Fruit fly (Drosophila melanogaster) whole organism, embryonic: ENCODE data around the gene CG6149.
A peak's percentile ranks its signal among the peaks of the same experiment; 100 is the strongest.

Source experiments
- CG5180 ChIP-seq: fragments of 200-800 bp; sonication (Bioruptor generic); optimal IDR thresholded peaks from 3 replicates; lab custom pipeline; 2017; ENCODE audit warnings: missing biosample characterization, missing genetic modification characterization, mild to moderate bottlenecking, moderate library complexity, missing genetic modification reagents
- CG6654 ChIP-seq: fragments of 200-800 bp; sonication (Bioruptor generic); optimal IDR thresholded peaks from 2 replicates; lab custom pipeline; 2017; ENCODE audit warnings: missing biosample characterization, mild to moderate bottlenecking, missing genetic modification characterization
- Chrac-16 ChIP-seq: fragments of 200-800 bp; sonication (Bioruptor generic); optimal IDR thresholded peaks from 3 replicates; lab custom pipeline; 2016; ENCODE audit warnings: missing biosample characterization, missing genetic modification characterization
- Hmx ChIP-seq: fragments of 200-800 bp; sonication (Bioruptor generic); optimal IDR thresholded peaks from 2 replicates; lab custom pipeline; 2016; ENCODE audit warnings: missing biosample characterization, missing genetic modification characterization
- Hr51 ChIP-seq, 2 experiments: fragments of 200-800 bp; sonication (Bioruptor generic); optimal IDR thresholded peaks; 2 replicates in 1 of 2; 3 replicates in 1 of 2; lab custom pipeline; 2016 to 2018; ENCODE audit warnings: missing biosample characterization in 2 of 2, missing genetic modification characterization in 2 of 2, mild to moderate bottlenecking in 1 of 2, moderate library complexity in 1 of 2
- Lhr ChIP-seq: fragments of 200-800 bp; sonication (Bioruptor generic); optimal IDR thresholded peaks from 3 replicates; lab custom pipeline; 2017; ENCODE audit warnings: mild to moderate bottlenecking, missing biosample characterization, missing genetic modification reagents, missing genetic modification characterization
- Oli ChIP-seq: fragments of 200-800 bp; sonication (Bioruptor generic); optimal IDR thresholded peaks from 2 replicates; lab custom pipeline; 2018; ENCODE audit warnings: missing biosample characterization, mild to moderate bottlenecking, missing genetic modification characterization, moderate library complexity
- jigr1 ChIP-seq: fragments of 200-800 bp; sonication (Bioruptor generic); IDR thresholded peaks from 3 replicates; pipeline ENCODE4 v1.3.6; 2022; ENCODE audit warnings: missing biosample characterization, missing genetic modification characterization

dm6 chr3L:11384824-11385457, 50.3 kb downstream of the CG6149 start:
- TF ChIP-seq CG6654 = no peak
- TF ChIP-seq Lhr (GFP tag; lab: Kevin White, UChicago) = no peak
- no peak for TF ChIP-seq Chrac-16 (GFP tag; lab: Kevin White, UChicago)
- TF ChIP-seq CG5180 (GFP tag; lab: Kevin White, UChicago) = no peak
- TF ChIP-seq jigr1 (GFP tag; lab: Robert Waterston, UW) = no peak
- no peak for TF ChIP-seq Hmx (GFP tag; lab: Kevin White, UChicago)
- TF ChIP-seq Hr51 (GFP tag; optimal IDR thresholded peaks at IDR 0.05; lab: Kevin White, UChicago) = peak in 1 of 2 experiments; percentile 9
- TF ChIP-seq Oli (tag; lab: Kevin White, UChicago) = no peak
